Fruit fly (Drosophila melanogaster) Kc167 (cell line): ENCODE measurements around the gene Csk.

Experiments used
- Sin3A ChIP-seq: fragments of >200 bp; optimal IDR thresholded peaks from 2 replicates; lab custom pipeline; 2018; ENCODE audit warnings: missing external identifiers
- h ChIP-seq: fragments of >200 bp; optimal IDR thresholded peaks from 3 replicates; lab custom pipeline; 2018; ENCODE audit warnings: missing external identifiers

DNA sequence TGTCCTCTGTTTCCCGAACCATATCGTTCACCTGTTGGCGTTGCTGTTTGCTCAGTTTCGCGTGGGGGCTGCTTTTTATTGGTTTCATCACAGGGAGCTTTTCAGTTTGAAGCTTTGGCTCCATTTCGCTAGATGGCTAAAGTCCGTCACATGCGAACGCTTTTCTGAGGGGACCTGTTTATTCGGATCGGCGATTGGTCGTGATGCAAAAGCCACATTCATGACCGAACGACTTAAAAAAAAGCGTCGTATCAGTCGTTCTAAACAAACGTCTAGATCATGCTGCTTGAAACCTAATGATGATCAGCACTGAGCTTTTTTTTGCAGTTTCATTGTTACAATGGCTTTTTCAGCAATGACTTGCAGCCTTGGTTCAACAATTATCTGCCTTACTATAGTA, 39.4 kb upstream of the Csk start, which contains the start of gene CG6908:
- TF ChIP-seq h (lab: Kevin White, UChicago) (no peak), Sin3A (no peak)
